Worm (Caenorhabditis elegans): ENCODE results near the gene C53C11.5.
A peak's percentile ranks its signal among the peaks of the same experiment; 100 is the strongest.

Gene C53C11.5

DNA sequence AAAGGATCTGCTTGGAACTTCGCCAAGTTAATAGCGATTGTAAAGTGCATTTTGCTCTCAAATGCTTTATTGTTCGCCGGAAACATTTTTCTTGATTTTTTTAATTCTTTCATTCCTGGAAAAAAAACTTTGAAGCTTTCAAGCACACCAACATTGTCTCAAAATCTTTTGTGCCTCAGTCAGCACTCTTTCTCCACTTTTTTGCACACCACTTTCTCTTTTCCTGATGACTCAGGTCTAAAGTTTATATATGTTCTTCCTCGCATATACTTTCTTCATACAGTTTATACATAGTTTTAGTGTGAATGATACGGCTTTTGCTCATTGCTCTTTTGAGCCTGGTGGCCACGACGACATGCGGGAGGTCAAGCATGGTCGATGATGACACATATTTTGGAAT, at the start of gene C53C11.5:
Gene C53C11.5, plus strand, starts transcription at position 301 of the 400 bp plus-strand sequence.
- TF ChIP-seq elt-1 (tag; optimal IDR thresholded peaks at IDR 0.05) (no peak), nhr-11 (tag; optimal IDR thresholded peaks at IDR 0.05) (no peak), fkh-2 (tag; optimal IDR thresholded peaks at IDR 0.05) (no peak), daf-12 (tag; optimal IDR thresholded peaks at IDR 0.05) (no peak), egl-27 (tag; optimal IDR thresholded peaks at IDR 0.05) (no peak), mml-1 (tag; optimal IDR thresholded peaks at IDR 0.05) (no peak), sea-2 (GFP tag; optimal IDR thresholded peaks at IDR 0.05) (no peak), fkh-10 (GFP tag; optimal IDR thresholded peaks at IDR 0.05) (no peak), nhr-237 (tag; optimal IDR thresholded peaks at IDR 0.05) (no peak), nfya-1 (tag; optimal IDR thresholded peaks at IDR 0.05; ENCODE audit: insufficient read depth) (no peak), elt-3 (tag; optimal IDR thresholded peaks at IDR 0.05) (no peak)

DNA sequence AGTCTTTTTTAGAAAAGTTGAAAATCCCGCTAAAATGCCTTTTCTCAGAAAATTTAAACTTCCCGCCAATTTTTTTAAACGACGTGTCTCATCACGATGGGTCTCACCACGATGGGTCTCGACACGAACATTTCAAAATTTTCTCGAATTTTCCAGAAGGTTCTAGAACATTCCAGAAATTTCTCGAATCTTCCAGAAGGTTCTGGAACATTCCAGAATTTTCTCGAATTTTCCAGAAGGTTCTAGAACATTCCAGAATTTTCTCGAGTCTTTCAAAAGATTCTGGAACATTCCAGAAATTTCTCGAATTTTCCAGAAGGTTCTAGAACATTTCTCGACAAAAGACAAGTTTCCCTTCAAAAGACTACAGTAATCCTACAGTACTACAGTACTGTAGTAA, 45.5 kb upstream of the C53C11.5 start:
- TF ChIP-seq skn-1 (tag; optimal IDR thresholded peaks at IDR 0.05) = no peak
- TF ChIP-seq egl-5 (tag; optimal IDR thresholded peaks at IDR 0.05) = no peak
- no peak for TF ChIP-seq tbx-2 (tag; optimal IDR thresholded peaks at IDR 0.05)
- TF ChIP-seq nhr-237 (tag; optimal IDR thresholded peaks at IDR 0.05) = no peak
- no peak for TF ChIP-seq mml-1 (tag; optimal IDR thresholded peaks at IDR 0.05)
- TF ChIP-seq hmg-11 (tag; optimal IDR thresholded peaks at IDR 0.05) = no peak
- no peak for TF ChIP-seq daf-12 (tag; optimal IDR thresholded peaks at IDR 0.05)
- TF ChIP-seq ceh-9 (tag; optimal IDR thresholded peaks at IDR 0.05) = no peak
- TF ChIP-seq unc-39 (tag; optimal IDR thresholded peaks at IDR 0.05) = no peak
- TF ChIP-seq nhr-25 (tag; optimal IDR thresholded peaks at IDR 0.05) = no peak

DNA sequence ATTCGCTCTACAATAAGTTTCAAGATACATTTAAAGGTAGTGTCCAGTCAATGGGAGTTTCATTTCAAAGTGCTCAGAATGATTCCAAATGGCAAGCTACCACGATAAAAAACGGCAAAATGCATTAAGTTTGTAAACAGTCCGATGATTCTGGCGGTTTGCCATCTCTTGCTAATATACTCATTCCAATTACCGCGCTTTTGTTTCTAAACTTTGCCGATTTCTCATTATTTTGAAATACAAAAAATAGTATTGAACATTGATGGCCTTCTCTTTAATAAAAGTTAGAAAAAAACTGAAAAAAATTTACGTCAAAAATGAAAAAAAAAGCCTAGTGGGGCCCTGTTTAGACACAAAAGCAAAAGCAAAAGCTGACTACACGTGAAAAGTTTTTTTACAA, 39.8 kb upstream of the C53C11.5 start:
- TF ChIP-seq lin-39 (tag; optimal IDR thresholded peaks at IDR 0.05) = no peak
- no peak for TF ChIP-seq lin-15B (tag; optimal IDR thresholded peaks at IDR 0.05)
- TF ChIP-seq skn-1 (tag; optimal IDR thresholded peaks at IDR 0.05) = no peak
- no peak for TF ChIP-seq elt-2 (tag; optimal IDR thresholded peaks at IDR 0.05)
- TF ChIP-seq ceh-28 (tag; optimal IDR thresholded peaks at IDR 0.05) = no peak
- TF ChIP-seq ceh-16 (tag; optimal IDR thresholded peaks at IDR 0.05) = no peak
- TF ChIP-seq nhr-77 (tag; optimal IDR thresholded peaks at IDR 0.05) = no peak
- TF ChIP-seq nhr-28 (tag; optimal IDR thresholded peaks at IDR 0.05) = no peak
- TF ChIP-seq R02D3.7 (tag; optimal IDR thresholded peaks at IDR 0.05) = no peak
- no peak for TF ChIP-seq nhr-12 (tag; optimal IDR thresholded peaks at IDR 0.05)
- TF ChIP-seq unc-62 (GFP tag; optimal IDR thresholded peaks at IDR 0.05) = no peak
- no peak for TF ChIP-seq nhr-237 (tag; optimal IDR thresholded peaks at IDR 0.05)
- TF ChIP-seq fos-1 (tag; optimal IDR thresholded peaks at IDR 0.05) = no peak
- TF ChIP-seq nhr-25 (tag; optimal IDR thresholded peaks at IDR 0.05) = no peak
- TF ChIP-seq daf-12 (tag; optimal IDR thresholded peaks at IDR 0.05) = no peak

DNA sequence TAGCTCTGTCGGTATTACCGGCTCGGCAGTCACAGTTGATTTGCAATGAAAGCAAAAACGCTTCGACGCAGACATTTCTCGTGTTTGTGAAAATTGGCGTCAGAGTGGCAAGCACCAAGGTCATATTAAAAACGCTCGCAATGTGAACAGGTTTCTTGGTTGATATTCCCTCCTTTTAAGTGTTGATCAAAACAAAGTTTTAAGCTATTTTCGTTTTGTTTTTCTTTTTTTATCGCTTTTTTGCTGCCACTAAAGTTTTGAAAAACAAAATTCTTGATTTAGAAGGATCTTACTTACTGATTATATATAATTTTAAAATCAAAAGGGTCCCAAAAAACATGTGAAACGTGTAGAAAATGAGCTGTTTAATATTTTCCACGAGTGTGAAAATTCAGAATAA, 39.1 kb upstream of the C53C11.5 start, which contains the start of gene C33E10.8:
Gene C33E10.8, minus strand, starts transcription at position 101 of the 400 bp plus-strand sequence.
- TF ChIP-seq lin-15B (tag; optimal IDR thresholded peaks at IDR 0.05) = no peak
- no peak for TF ChIP-seq aly-2 (tag; optimal IDR thresholded peaks at IDR 0.05)
- no peak for TF ChIP-seq skn-1 (tag; optimal IDR thresholded peaks at IDR 0.05)
- no peak for TF ChIP-seq nhr-12 (tag; optimal IDR thresholded peaks at IDR 0.05)
- no peak for TF ChIP-seq eor-1 (tag; optimal IDR thresholded peaks at IDR 0.05)
- TF ChIP-seq ceh-16 (tag; optimal IDR thresholded peaks at IDR 0.05) = no peak
- TF ChIP-seq R02D3.7 (tag; optimal IDR thresholded peaks at IDR 0.05) = no peak
- no peak for TF ChIP-seq tbx-2 (tag; optimal IDR thresholded peaks at IDR 0.05)
- TF ChIP-seq egl-27 (tag; optimal IDR thresholded peaks at IDR 0.05) = no peak
- TF ChIP-seq nhr-77 (tag; optimal IDR thresholded peaks at IDR 0.05) = no peak
- no peak for TF ChIP-seq fkh-2 (tag; optimal IDR thresholded peaks at IDR 0.05)
- no peak for TF ChIP-seq nhr-25 (tag; optimal IDR thresholded peaks at IDR 0.05)

DNA sequence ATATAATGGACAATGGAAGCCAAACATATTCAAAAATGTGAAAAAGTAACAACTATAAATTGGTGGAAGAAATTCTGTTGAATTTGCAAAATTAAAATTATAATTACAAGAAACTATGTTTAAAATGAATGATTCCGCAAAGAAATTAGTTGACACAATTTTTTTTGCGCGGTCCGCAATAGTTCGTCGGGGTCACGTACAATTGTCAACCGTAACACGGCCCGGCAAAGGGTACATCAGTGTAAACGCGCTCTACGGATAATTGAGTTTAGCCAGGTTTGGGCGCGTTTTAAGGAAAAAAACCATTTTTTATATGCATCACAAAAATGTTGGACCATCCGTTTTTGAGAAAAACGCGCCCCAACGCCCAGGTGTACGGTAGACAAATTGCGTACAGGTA, 36.4 kb upstream of the C53C11.5 start:
- peak; percentile 53 for TF ChIP-seq pha-4 (tag; optimal IDR thresholded peaks at IDR 0.05)
- TF ChIP-seq tbx-2 (tag; optimal IDR thresholded peaks at IDR 0.05) = no peak
- no peak for TF ChIP-seq fkh-2 (tag; optimal IDR thresholded peaks at IDR 0.05)
- TF ChIP-seq nhr-43 (tag; optimal IDR thresholded peaks at IDR 0.05; ENCODE audit: poor library complexity, severe bottlenecking) = no peak
- no peak for TF ChIP-seq ztf-11 (tag; optimal IDR thresholded peaks at IDR 0.05)
- peak; percentile 6 for TF ChIP-seq elt-2 (tag; optimal IDR thresholded peaks at IDR 0.05)
- no peak for TF ChIP-seq nhr-28 (tag; optimal IDR thresholded peaks at IDR 0.05)

Data from whole organism, L3 larva.